Worm (Caenorhabditis elegans) whole organism, late embryonic: ENCODE results near the gene T15B12.1.

Source experiments
- F13H6.1 ChIP-seq: sonication (generic microtip); optimal IDR thresholded peaks from 2 replicates; lab custom pipeline; 2016; ENCODE audit warnings: missing genetic modification characterization, missing compliant biosample characterization
- ets-4 ChIP-seq: sonication (generic microtip); optimal IDR thresholded peaks from 2 replicates; lab custom pipeline; 2016; ENCODE audit warnings: missing genetic modification characterization, missing compliant biosample characterization
- fax-1 ChIP-seq: sonication (generic microtip); optimal IDR thresholded peaks from 2 replicates; lab custom pipeline; 2016; ENCODE audit warnings: missing genotype, missing genetic modification characterization, missing compliant biosample characterization
- fkh-10 ChIP-seq: fragments of 150-350 bp; optimal IDR thresholded peaks from 2 replicates; lab custom pipeline; 2014; ENCODE audit warnings: missing biosample characterization, missing genetic modification reagents, missing genetic modification characterization
- fkh-6 ChIP-seq: sonication (generic microtip); optimal IDR thresholded peaks from 2 replicates; lab custom pipeline; 2016; ENCODE audit warnings: missing genetic modification characterization, missing compliant biosample characterization
- gmeb-2 ChIP-seq: sonication (generic microtip); optimal IDR thresholded peaks from 2 replicates; lab custom pipeline; 2016; ENCODE audit warnings: missing genetic modification characterization, inconsistent platforms, missing compliant biosample characterization
- hlh-8 ChIP-seq: sonication (generic microtip); optimal IDR thresholded peaks from 2 replicates; lab custom pipeline; 2016; ENCODE audit warnings: missing genotype, missing genetic modification characterization, missing compliant biosample characterization
- nfya-1 ChIP-seq: sonication (generic microtip); optimal IDR thresholded peaks from 2 replicates; lab custom pipeline; 2017; ENCODE audit warnings: missing genetic modification characterization, mild to moderate bottlenecking, missing compliant biosample characterization, antibody characterized with exemption, moderate library complexity
- pax-1 ChIP-seq: fragments of 150-350 bp; optimal IDR thresholded peaks from 2 replicates; lab custom pipeline; 2014; ENCODE audit warnings: missing biosample characterization, missing genetic modification characterization
- pha-4 ChIP-seq: fragments of 150-350 bp; optimal IDR thresholded peaks from 2 replicates; lab custom pipeline; 2018; ENCODE audit warnings: missing biosample characterization, missing genetic modification reagents, missing genetic modification characterization
- sox-2 ChIP-seq: fragments of 200-800 bp; sonication (Bioruptor generic); IDR thresholded peaks from 2 replicates; pipeline ENCODE4 v1.3.6; 2022; ENCODE audit warnings: missing genetic modification reagents, missing genetic modification characterization, missing compliant biosample characterization

ce11 chrIII:5326323-5326722 is 38.3 kb downstream of the T15B12.1 start, which contains the start of gene sorf-2:
- TF ChIP-seq ets-4 (no peak), sox-2 (no peak), fkh-10 (no peak), F13H6.1 (no peak), pax-1 (tag; lab: Kevin White, UChicago) (no peak), pha-4 (tag; lab: Kevin White, UChicago) (no peak), nfya-1 (no peak), hlh-8 (tag; lab: Kevin White, UChicago) (no peak), fax-1 (tag; lab: Kevin White, UChicago) (no peak), gmeb-2 (no peak), fkh-6 (tag; lab: Kevin White, UChicago) (no peak)
